Fruit fly (Drosophila melanogaster): ENCODE results near the gene CG10486.

dm6 chr3L:5893063-5893462 lies 13.4 kb downstream of the CG10486 start:
- no peak for TF ChIP-seq CG8478 (optimal IDR thresholded peaks at IDR 0.05)
- no peak for TF ChIP-seq CTCF (optimal IDR thresholded peaks at IDR 0.05)
